Fruit fly (Drosophila melanogaster): ENCODE measurements around the gene Muc91C.

- TF ChIP-seq CG8478 (optimal IDR thresholded peaks at IDR 0.05) (no peak), CTCF (optimal IDR thresholded peaks at IDR 0.05) (no peak)
These were observed 48.9 kb downstream of the Muc91C start for dm6 chr3R:18643646-18644045.

All from S2 (cell line).